Worm (Caenorhabditis elegans): Measurements from ENCODE around the gene Y71H2AM.20.

Gene Y71H2AM.20

DNA sequence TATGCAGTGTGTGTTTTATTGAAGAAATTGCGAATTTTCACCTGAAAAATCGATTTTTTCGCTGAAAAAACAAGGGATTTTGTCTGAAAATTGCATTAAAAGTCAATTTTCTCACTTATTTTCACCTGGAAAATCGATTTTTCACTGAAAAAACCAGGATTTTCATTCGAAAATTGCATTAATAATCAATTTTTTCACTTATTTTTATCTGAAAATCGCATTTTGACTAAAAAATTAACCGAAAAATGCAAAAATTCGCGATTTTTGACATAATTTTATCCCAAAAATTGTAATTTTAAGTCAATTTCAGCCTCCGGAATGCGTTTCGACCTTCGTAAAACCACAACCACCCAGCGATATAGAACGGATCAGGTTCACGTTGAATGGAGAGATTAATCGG, 46.7 kb upstream of the Y71H2AM.20 start, which contains the start of gene Y71H2AM.29:
Gene Y71H2AM.29 (plus strand): TSS at position 301 of the 400 bp plus-strand sequence.
- no peak for TF ChIP-seq nhr-28 (tag; optimal IDR thresholded peaks at IDR 0.05)
- no peak for TF ChIP-seq ztf-11 (tag; optimal IDR thresholded peaks at IDR 0.05)
- TF ChIP-seq ZK546.5 (tag; optimal IDR thresholded peaks at IDR 0.05), result no peak
- no peak for TF ChIP-seq egl-27 (tag; optimal IDR thresholded peaks at IDR 0.05)
- TF ChIP-seq snpc-4 (tag; optimal IDR thresholded peaks at IDR 0.05), result no peak

DNA sequence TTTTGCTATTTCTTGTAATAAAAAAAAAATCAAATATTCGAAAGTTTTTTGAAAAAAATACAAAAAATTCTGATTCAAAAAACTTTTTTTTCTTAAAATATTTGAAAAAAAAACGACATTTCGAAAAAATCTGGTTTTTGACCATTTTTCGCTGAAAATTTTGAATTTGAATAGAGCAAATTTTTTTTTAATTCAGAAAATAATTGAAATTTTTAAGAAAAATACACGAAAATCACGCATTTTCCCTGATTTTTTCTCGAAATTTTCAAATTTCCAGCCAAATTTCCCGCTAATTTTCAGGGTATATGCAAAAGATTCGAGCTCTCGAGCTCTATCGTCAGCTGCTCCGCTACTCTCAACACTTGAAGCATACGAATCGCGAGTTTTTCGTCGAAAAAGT, 41.0 kb upstream of the Y71H2AM.20 start, which contains the start of gene Y71H2AM.1:
Gene Y71H2AM.1 (plus strand): TSS at position 301 of the 400 bp plus-strand sequence.
- TF ChIP-seq fkh-10 (GFP tag; optimal IDR thresholded peaks at IDR 0.05) (no peak), snpc-4 (tag; optimal IDR thresholded peaks at IDR 0.05) (no peak), pqm-1 (tag; optimal IDR thresholded peaks at IDR 0.05) (no peak), mdl-1 (tag; optimal IDR thresholded peaks at IDR 0.05) (no peak), nhr-237 (tag; optimal IDR thresholded peaks at IDR 0.05) (no peak), nhr-28 (tag; optimal IDR thresholded peaks at IDR 0.05) (no peak), lsy-12 (tag; optimal IDR thresholded peaks at IDR 0.05) (no peak), nhr-11 (tag; optimal IDR thresholded peaks at IDR 0.05) (no peak), hmg-11 (tag; optimal IDR thresholded peaks at IDR 0.05) (no peak), skn-1 (tag; optimal IDR thresholded peaks at IDR 0.05) (no peak), mml-1 (tag; optimal IDR thresholded peaks at IDR 0.05) (no peak), R02D3.7 (tag; optimal IDR thresholded peaks at IDR 0.05) (no peak), egl-27 (tag; optimal IDR thresholded peaks at IDR 0.05) (no peak), lin-15B (tag; optimal IDR thresholded peaks at IDR 0.05) (no peak), ceh-82 (tag; optimal IDR thresholded peaks at IDR 0.05) (no peak)

DNA sequence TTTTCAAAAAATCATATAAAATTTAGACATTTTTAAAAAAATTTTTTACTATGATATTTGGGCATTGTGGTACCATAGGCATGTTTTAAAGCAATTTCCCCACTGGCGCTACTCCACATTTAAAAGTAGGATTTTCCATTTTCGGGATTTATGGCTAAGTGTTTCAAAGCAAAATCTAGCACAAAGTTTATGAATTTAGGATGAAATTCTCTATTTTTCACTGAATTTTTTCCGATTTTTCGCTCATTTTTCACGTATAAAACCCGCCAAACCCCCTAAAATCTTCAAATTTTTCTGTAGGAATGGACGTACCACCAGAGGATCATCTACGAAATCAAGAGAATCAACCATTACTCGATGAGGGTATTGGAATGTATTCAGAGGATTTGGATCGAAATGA, 33.2 kb upstream of the Y71H2AM.20 start, which contains the start of gene pipp-4P:
Gene pipp-4P (plus strand): TSS at position 301 of the 400 bp plus-strand sequence.
- TF ChIP-seq mml-1 (tag; optimal IDR thresholded peaks at IDR 0.05) (no peak), mdl-1 (tag; optimal IDR thresholded peaks at IDR 0.05) (no peak), daf-12 (tag; optimal IDR thresholded peaks at IDR 0.05) (no peak), ama-1 (optimal IDR thresholded peaks at IDR 0.05) (no peak), nhr-237 (tag; optimal IDR thresholded peaks at IDR 0.05) (no peak), unc-62 (GFP tag; optimal IDR thresholded peaks at IDR 0.05) (no peak), lsy-12 (tag; optimal IDR thresholded peaks at IDR 0.05) (no peak), unc-39 (tag; optimal IDR thresholded peaks at IDR 0.05) (no peak), sea-2 (GFP tag; optimal IDR thresholded peaks at IDR 0.05) (no peak), nhr-12 (tag; optimal IDR thresholded peaks at IDR 0.05) (no peak), ceh-16 (tag; optimal IDR thresholded peaks at IDR 0.05) (no peak), pqm-1 (tag; optimal IDR thresholded peaks at IDR 0.05) (no peak), lin-39 (tag; optimal IDR thresholded peaks at IDR 0.05) (no peak), hmg-11 (tag; optimal IDR thresholded peaks at IDR 0.05) (no peak), egl-27 (tag; optimal IDR thresholded peaks at IDR 0.05) (no peak), ztf-4 (tag; optimal IDR thresholded peaks at IDR 0.05) (no peak), elt-2 (tag; optimal IDR thresholded peaks at IDR 0.05) (no peak), ceh-82 (tag; optimal IDR thresholded peaks at IDR 0.05) (no peak), aly-2 (tag; optimal IDR thresholded peaks at IDR 0.05) (no peak), nhr-11 (tag; optimal IDR thresholded peaks at IDR 0.05) (no peak)

DNA sequence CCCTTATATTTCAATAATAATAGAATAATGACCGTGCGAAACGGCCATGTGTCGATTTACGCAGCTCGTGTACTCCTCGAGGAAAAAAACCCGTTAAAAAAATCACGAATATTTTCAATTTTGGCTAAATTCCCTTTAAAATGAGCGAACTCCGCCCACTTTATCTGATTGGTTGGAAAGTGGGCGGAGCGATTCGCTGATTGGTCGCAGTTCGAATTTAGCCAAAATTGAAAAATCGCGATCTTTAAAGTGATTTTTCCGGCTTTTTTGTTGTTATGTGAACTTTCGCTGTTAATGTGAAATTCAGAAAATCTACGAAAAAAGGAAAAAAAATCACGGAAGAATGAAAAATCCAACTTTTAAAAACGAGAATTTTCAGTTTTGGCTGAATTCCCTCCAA, 32.1 kb upstream of the Y71H2AM.20 start:
- TF ChIP-seq nfya-1 (tag; optimal IDR thresholded peaks at IDR 0.05; ENCODE audit: insufficient read depth) (peak; percentile 77), aly-2 (tag; optimal IDR thresholded peaks at IDR 0.05) (no peak)

DNA sequence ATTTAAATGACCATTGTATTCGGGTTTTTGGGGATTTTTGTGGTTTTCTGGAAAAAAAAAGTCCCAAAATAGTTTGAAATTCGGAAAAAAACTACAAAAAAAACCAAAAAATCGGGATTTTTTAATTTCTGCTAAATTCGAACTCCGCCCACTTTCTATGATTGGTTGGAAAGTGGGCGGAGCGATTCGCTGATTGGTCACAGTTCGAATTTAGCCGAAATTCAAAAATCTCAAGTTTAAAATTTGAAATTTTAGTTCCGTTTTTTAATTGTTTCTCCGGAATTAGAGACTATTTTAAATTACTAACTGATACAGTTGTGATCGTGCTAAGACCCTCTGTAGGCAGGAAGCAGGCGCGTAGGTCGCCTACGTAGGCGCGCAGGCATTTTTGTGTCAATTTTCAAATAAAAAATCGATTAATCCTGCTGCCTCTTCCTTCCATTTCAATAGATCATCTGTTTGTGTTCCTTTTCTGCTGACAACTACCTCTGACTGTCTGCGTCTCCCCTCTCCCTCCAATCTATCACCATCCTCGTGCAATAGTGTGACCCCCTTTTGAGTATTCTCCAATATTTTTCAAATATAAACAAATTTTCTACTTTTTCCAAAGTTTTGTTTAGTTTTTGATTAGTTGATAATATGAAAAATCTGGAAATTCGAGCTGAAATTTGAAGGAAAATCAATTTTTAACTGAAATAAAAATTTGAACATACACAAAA, 30.6 kb upstream of the Y71H2AM.20 start:
- TF ChIP-seq nhr-23 (tag; optimal IDR thresholded peaks at IDR 0.05) (peak; percentile 0), nhr-237 (tag; optimal IDR thresholded peaks at IDR 0.05) (no peak), pha-4 (tag; optimal IDR thresholded peaks at IDR 0.05) (peak; percentile 48), aly-2 (tag; optimal IDR thresholded peaks at IDR 0.05) (no peak), nfya-1 (tag; optimal IDR thresholded peaks at IDR 0.05; ENCODE audit: insufficient read depth) (peak; percentile 93)
